Worm (Caenorhabditis elegans): ENCODE results near the gene Y41C4A.22.

DNA sequence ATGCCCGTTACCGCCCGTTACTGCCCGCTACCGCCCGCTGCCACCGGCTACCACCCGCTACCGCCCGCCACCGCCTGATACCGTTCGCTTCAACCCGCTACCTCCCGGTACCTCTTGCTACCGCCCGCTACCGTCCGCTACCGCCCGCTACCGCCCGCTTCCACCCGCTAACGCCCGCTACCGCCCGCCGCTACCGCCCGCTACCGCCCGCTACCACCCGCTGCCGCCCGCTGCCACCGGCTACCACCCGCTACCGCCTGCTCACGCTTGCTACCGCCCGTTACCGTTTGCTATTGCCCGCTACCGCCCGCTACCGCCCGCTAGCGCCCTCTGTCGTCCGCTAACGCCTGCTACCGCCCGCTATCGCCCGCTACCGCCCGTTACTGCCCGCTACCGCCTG lies 6.8 kb downstream of the Y41C4A.22 start:
- TF ChIP-seq unc-62 (GFP tag; optimal IDR thresholded peaks at IDR 0.05) (no peak), nhr-77 (tag; optimal IDR thresholded peaks at IDR 0.05) (no peak), elt-3 (tag; optimal IDR thresholded peaks at IDR 0.05) (no peak)

Measured in whole organism, L3 larva.